Worm (Caenorhabditis elegans) whole organism, early embryonic: ENCODE results near the gene twk-39.

Source experiments
- B0310.2 ChIP-seq: sonication (generic microtip); optimal IDR thresholded peaks from 2 replicates; lab custom pipeline; 2016; ENCODE audit warnings: mild to moderate bottlenecking, missing genetic modification characterization, missing compliant biosample characterization
- F13C5.2 ChIP-seq: sonication (generic microtip); optimal IDR thresholded peaks from 2 replicates; lab custom pipeline; 2017; ENCODE audit warnings: mild to moderate bottlenecking, missing genetic modification characterization, inconsistent platforms, missing compliant biosample characterization
- aly-1 ChIP-seq: sonication (generic microtip); optimal IDR thresholded peaks from 2 replicates; lab custom pipeline; 2016; ENCODE audit warnings: missing genetic modification characterization, missing compliant biosample characterization
- ama-1 ChIP-seq: fragments of 150-350 bp; optimal IDR thresholded peaks from 2 replicates; lab custom pipeline; 2014
- ceh-13 ChIP-seq: fragments of 200-800 bp; sonication (Bioruptor generic); optimal IDR thresholded peaks from 2 replicates; lab custom pipeline; 2018; ENCODE audit warnings: mild to moderate bottlenecking, missing genetic modification characterization, missing compliant biosample characterization
- ceh-36 ChIP-seq: sonication (generic microtip); optimal IDR thresholded peaks from 2 replicates; lab custom pipeline; 2016; ENCODE audit warnings: missing genetic modification characterization, inconsistent platforms, missing compliant biosample characterization
- ets-7 ChIP-seq: sonication (generic microtip); optimal IDR thresholded peaks from 2 replicates; lab custom pipeline; 2016; ENCODE audit warnings: missing genotype, missing genetic modification characterization, missing compliant biosample characterization
- flt-1 ChIP-seq: fragments of 200-800 bp; sonication (Bioruptor generic); IDR thresholded peaks from 2 replicates; pipeline ENCODE4 v1.3.6; 2022; ENCODE audit warnings: missing genetic modification characterization, missing compliant biosample characterization
- hmbx-1 ChIP-seq: sonication (generic microtip); optimal IDR thresholded peaks from 2 replicates; lab custom pipeline; 2016; ENCODE audit warnings: mild to moderate bottlenecking, missing genetic modification characterization, missing compliant biosample characterization
- hmg-4 ChIP-seq: fragments of 200-800 bp; sonication (Bioruptor generic); optimal IDR thresholded peaks from 2 replicates; lab custom pipeline; 2018; ENCODE audit warnings: mild to moderate bottlenecking, missing genetic modification characterization, missing compliant biosample characterization
- hnd-1 ChIP-seq: sonication (generic microtip); optimal IDR thresholded peaks from 2 replicates; lab custom pipeline; 2016; ENCODE audit warnings: missing genetic modification characterization, missing compliant biosample characterization
- pes-1 ChIP-seq: fragments of 200-800 bp; sonication (Bioruptor generic); IDR thresholded peaks from 2 replicates; pipeline ENCODE4 v1.3.6; 2022; ENCODE audit warnings: missing genetic modification reagents, missing genetic modification characterization, missing compliant biosample characterization
- scrt-1 ChIP-seq: fragments of 200-800 bp; sonication (Bioruptor generic); IDR thresholded peaks from 2 replicates; pipeline ENCODE4 v1.3.6; 2022; ENCODE audit warnings: missing genetic modification characterization, missing compliant biosample characterization
- sea-1 ChIP-seq: fragments of 200-800 bp; sonication (Bioruptor generic); conservative IDR thresholded peaks from 2 replicates; pipeline ENCODE4 v1.3.6; 2022; ENCODE audit warnings: missing genetic modification characterization, missing compliant biosample characterization
- tbx-11 ChIP-seq: fragments of 200-800 bp; sonication (Bioruptor generic); IDR thresholded peaks from 2 replicates; pipeline ENCODE4 v1.3.6; 2022; ENCODE audit warnings: missing genetic modification characterization, missing compliant biosample characterization
- tbx-37 ChIP-seq: fragments of 200-800 bp; sonication (Bioruptor generic); conservative IDR thresholded peaks from 2 replicates; pipeline ENCODE4 v1.3.6; 2022; ENCODE audit warnings: missing genetic modification reagents, missing genetic modification characterization, missing compliant biosample characterization
- tra-4 ChIP-seq: sonication (generic microtip); optimal IDR thresholded peaks from 2 replicates; lab custom pipeline; 2017; ENCODE audit warnings: missing genetic modification characterization, missing compliant biosample characterization

The twk-39 gene

DNA sequence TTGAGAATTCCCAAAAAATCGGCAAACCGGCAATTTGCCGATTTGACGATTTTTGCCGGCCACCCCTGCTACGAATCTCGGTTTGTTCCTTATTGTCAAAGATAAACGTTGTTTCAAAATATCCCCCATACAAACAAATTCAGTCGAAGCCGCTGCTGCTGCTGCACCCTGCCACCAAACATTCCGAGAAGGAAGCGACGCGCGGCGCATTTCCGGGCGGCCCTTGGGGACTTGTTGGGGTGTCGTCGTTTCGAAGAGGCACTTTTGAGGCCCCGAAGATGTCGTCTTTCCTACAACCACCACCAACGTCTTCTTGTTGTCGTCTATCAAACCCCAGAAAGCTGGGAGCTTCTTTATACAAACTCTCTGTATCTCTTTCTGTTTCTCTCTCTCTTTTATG is 1.2 kb upstream of the twk-39 start:
- no peak for TF ChIP-seq flt-1
- no peak for TF ChIP-seq aly-1 (tag; lab: Kevin White, UChicago)
- no peak for TF ChIP-seq hnd-1 (tag; lab: Kevin White, UChicago)
- TF ChIP-seq hmg-4 (GFP tag; lab: Kevin White, UChicago), result no peak
- TF ChIP-seq F13C5.2 (tag; lab: Kevin White, UChicago), result no peak
- no peak for TF ChIP-seq ceh-36
- no peak for TF ChIP-seq tbx-11 (GFP tag; lab: Robert Waterston, UW)
- no peak for TF ChIP-seq B0310.2

ce11 chrIII:11806695-11807094 is 11.1 kb downstream of the twk-39 start, which contains the start of gene C18D11.7:
TSS of gene C18D11.7 (minus strand) at chrIII:11806795.
- TF ChIP-seq hmbx-1 (tag; lab: Kevin White, UChicago) (no peak), pes-1 (GFP tag; lab: Robert Waterston, UW) (no peak), F13C5.2 (tag; lab: Kevin White, UChicago) (no peak), tbx-11 (GFP tag; lab: Robert Waterston, UW) (no peak), hmg-4 (GFP tag; lab: Kevin White, UChicago) (no peak), ets-7 (tag; lab: Kevin White, UChicago) (no peak), hnd-1 (tag; lab: Kevin White, UChicago) (no peak), tbx-37 (GFP tag; lab: Robert Waterston, UW) (no peak)

- TF ChIP-seq hmg-4 (GFP tag; lab: Kevin White, UChicago) (no peak), ceh-13 (GFP tag; lab: Kevin White, UChicago) (no peak), sea-1 (GFP tag; lab: Robert Waterston, UW) (no peak), hnd-1 (tag; lab: Kevin White, UChicago) (no peak)
These were observed 11.9 kb downstream of the twk-39 start, which contains the start of gene C18D11.10 for ce11 chrIII:11807418-11807817. TSS of gene C18D11.10 (plus strand) at chrIII:11807718.

DNA sequence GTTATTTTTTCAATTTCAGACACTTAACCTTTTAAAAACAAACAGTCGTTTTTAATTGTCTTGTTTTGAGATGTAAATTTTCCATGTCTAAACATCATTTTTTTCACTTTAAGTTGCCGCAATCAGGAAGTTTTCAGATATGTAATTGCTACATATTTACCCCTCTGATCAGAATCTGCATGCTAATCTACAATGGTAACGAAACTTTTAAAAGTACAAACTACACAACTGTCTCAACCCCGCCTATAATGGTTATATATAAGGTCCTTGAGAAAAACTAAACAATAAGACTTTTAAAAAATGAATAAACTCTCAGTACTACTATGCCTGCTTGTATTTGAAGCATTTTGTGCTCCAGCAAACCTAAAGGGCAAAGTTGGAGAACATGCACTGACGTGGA is 13.3 kb downstream of the twk-39 start, which contains the start of gene C18D11.9:
TSS of gene C18D11.9 (plus strand) at position 301 of the 400 bp plus-strand sequence.
- TF ChIP-seq tbx-37 (GFP tag; lab: Robert Waterston, UW) (no peak), hmbx-1 (tag; lab: Kevin White, UChicago) (no peak), hmg-4 (GFP tag; lab: Kevin White, UChicago) (no peak), tra-4 (no peak), B0310.2 (no peak), sea-1 (GFP tag; lab: Robert Waterston, UW) (no peak)

ce11 chrIII:11810447-11810846 is 14.9 kb downstream of the twk-39 start, which contains the start of gene C18D11.6:
TSS of gene C18D11.6 (plus strand) at chrIII:11810556.
- TF ChIP-seq sea-1 (GFP tag; lab: Robert Waterston, UW) (no peak), flt-1 (no peak), pes-1 (GFP tag; lab: Robert Waterston, UW) (no peak), aly-1 (tag; lab: Kevin White, UChicago) (no peak), hmbx-1 (tag; lab: Kevin White, UChicago) (no peak), ets-7 (tag; lab: Kevin White, UChicago) (no peak)

DNA sequence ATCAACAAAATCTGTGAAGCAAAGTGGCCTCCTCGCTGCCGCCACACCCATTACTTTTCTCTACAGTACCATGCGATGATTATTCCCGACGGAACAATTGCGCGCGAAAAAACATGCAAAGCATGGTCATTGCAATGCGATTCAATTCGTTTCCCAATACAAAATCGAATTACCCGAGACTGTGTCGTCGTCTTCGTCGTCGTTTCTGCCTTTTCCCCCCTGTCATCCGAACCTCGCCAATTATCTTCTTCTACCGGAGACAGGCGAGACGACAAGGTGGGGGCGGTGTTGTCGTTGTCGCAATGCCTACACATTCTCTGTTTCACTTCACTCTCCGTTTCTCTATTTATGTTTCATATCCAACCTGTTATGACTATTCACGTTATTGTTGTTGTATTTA is 16.3 kb downstream of the twk-39 start:
- TF ChIP-seq aly-1 (tag; lab: Kevin White, UChicago), result no peak
- no peak for TF ChIP-seq F13C5.2 (tag; lab: Kevin White, UChicago)
- no peak for TF ChIP-seq hmg-4 (GFP tag; lab: Kevin White, UChicago)
- no peak for TF ChIP-seq ets-7 (tag; lab: Kevin White, UChicago)
- no peak for TF ChIP-seq sea-1 (GFP tag; lab: Robert Waterston, UW)
- no peak for TF ChIP-seq scrt-1 (GFP tag; lab: Robert Waterston, UW)
- TF ChIP-seq hmbx-1 (tag; lab: Kevin White, UChicago), result no peak
- no peak for TF ChIP-seq ceh-36
- no peak for TF ChIP-seq pes-1 (GFP tag; lab: Robert Waterston, UW)
- TF ChIP-seq flt-1, result no peak
- TF ChIP-seq tbx-11 (GFP tag; lab: Robert Waterston, UW), result no peak

- TF ChIP-seq pes-1 (GFP tag; lab: Robert Waterston, UW) (no peak), tbx-11 (GFP tag; lab: Robert Waterston, UW) (no peak), hnd-1 (tag; lab: Kevin White, UChicago) (no peak), ceh-36 (no peak), tra-4 (no peak), ama-1 (lab: Kevin White, UChicago) (no peak), ceh-13 (GFP tag; lab: Kevin White, UChicago) (no peak), aly-1 (tag; lab: Kevin White, UChicago) (no peak), tbx-37 (GFP tag; lab: Robert Waterston, UW) (no peak), ets-7 (tag; lab: Kevin White, UChicago) (no peak)
These were observed 19.1 kb downstream of the twk-39 start for ce11 chrIII:11814653-11815052.

DNA sequence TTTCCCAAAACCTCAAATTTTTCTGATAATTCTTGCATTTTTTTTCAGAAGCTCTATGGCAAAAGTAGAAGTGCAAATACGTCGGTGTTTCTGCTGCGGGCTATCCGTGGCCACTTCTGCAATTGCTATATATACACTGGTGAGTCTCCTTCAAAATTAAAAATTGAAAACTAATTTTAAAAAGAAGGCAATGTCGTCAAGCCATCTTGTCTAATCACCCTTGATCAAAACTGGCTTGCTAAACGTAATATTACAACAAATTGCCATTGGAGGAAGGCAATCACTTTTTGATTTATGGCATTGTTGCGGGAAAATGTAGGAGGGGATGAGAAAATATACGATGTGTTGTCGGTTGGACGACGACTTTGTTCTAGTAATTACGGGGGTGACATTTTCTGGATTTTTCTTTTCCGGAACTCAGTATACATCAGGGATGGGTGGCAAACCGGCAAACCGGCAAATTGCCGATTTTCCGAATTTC is 21.0 kb downstream of the twk-39 start, which contains the start of gene C18D11.1:
TSS of gene C18D11.1 (plus strand) at position 51 of the 481 bp plus-strand sequence.
- no peak for TF ChIP-seq tbx-11 (GFP tag; lab: Robert Waterston, UW)
- no peak for TF ChIP-seq pes-1 (GFP tag; lab: Robert Waterston, UW)

DNA sequence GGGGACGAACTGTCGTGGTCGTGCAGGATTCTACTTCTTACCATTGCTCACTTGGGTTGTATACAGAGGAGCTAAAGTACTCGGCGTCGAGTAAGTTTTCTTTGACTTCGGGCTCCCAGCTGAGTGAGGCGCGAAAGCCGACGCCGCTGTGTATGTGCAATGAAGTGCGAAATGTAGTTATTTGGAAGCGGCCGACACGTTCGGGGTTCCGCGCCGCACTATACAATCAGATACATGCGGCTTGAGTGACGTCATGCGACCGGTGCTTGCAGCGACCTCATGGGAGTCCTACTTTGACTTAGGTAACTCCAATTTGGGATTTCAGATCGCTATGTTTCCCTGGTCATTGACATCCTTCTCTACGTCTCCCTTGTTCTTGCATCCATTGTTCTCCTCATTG is 22.3 kb downstream of the twk-39 start:
- TF ChIP-seq B0310.2 (no peak), aly-1 (tag; lab: Kevin White, UChicago) (no peak), ceh-13 (GFP tag; lab: Kevin White, UChicago) (no peak), hmbx-1 (tag; lab: Kevin White, UChicago) (no peak), ama-1 (lab: Kevin White, UChicago) (no peak)
